Fruit fly (Drosophila melanogaster) whole organism, embryonic: ENCODE measurements around the gene Reck.

Source experiments
- Aef1 ChIP-seq: fragments of 200-800 bp; sonication (Bioruptor generic); IDR thresholded peaks from 3 replicates; pipeline ENCODE4 v1.3.6; 2022; ENCODE audit warnings: missing biosample characterization, missing genetic modification characterization
- CG10274 ChIP-seq: fragments of 200-800 bp; sonication (Bioruptor generic); optimal IDR thresholded peaks from 3 replicates; lab custom pipeline; 2017; ENCODE audit warnings: missing biosample characterization, mild to moderate bottlenecking, missing genetic modification characterization
- CG10366 ChIP-seq: fragments of 200-800 bp; sonication (Bioruptor generic); IDR thresholded peaks from 2 replicates; pipeline ENCODE4 v1.3.6; 2022; ENCODE audit warnings: missing biosample characterization, missing genetic modification characterization
- CG10431 ChIP-seq: fragments of 200-800 bp; sonication (Bioruptor generic); optimal IDR thresholded peaks from 3 replicates; lab custom pipeline; 2018; ENCODE audit warnings: missing biosample characterization, mild to moderate bottlenecking, missing genetic modification characterization
- CG10565 ChIP-seq: fragments of 200-800 bp; sonication (Bioruptor generic); optimal IDR thresholded peaks from 3 replicates; lab custom pipeline; 2016; ENCODE audit warnings: missing biosample characterization, mild to moderate bottlenecking, missing genetic modification characterization
- CG12391 ChIP-seq: fragments of 200-800 bp; sonication (Bioruptor generic); optimal IDR thresholded peaks from 3 replicates; lab custom pipeline; 2018; ENCODE audit warnings: missing biosample characterization, mild to moderate bottlenecking, missing genetic modification characterization, moderate library complexity
- CG14050 ChIP-seq: fragments of 200-800 bp; sonication (Bioruptor generic); IDR thresholded peaks from 3 replicates; pipeline ENCODE4 v1.3.6; 2022; ENCODE audit warnings: missing biosample characterization, missing genetic modification characterization
- CG15479 ChIP-seq: fragments of 200-800 bp; sonication (Bioruptor generic); optimal IDR thresholded peaks from 3 replicates; lab custom pipeline; 2019; ENCODE audit warnings: missing biosample characterization, mild to moderate bottlenecking, missing genetic modification characterization, moderate library complexity
- CG15514 ChIP-seq: fragments of 200-800 bp; sonication (Bioruptor generic); optimal IDR thresholded peaks from 3 replicates; lab custom pipeline; 2017; ENCODE audit warnings: missing biosample characterization, missing genetic modification characterization, mild to moderate bottlenecking, moderate library complexity, missing genetic modification reagents
- CG15696 ChIP-seq: fragments of 200-800 bp; sonication (Bioruptor generic); optimal IDR thresholded peaks from 2 replicates; lab custom pipeline; 2019; ENCODE audit warnings: missing biosample characterization, mild to moderate bottlenecking, missing genetic modification characterization, moderate library complexity
- CG17829 ChIP-seq: fragments of 200-800 bp; optimal IDR thresholded peaks from 2 replicates; lab custom pipeline; 2019; ENCODE audit warnings: missing biosample characterization, mild to moderate bottlenecking, missing genetic modification characterization, moderate library complexity
- CG2678 ChIP-seq: fragments of 200-800 bp; sonication (Bioruptor generic); optimal IDR thresholded peaks from 3 replicates; lab custom pipeline; 2019; ENCODE audit warnings: missing biosample characterization, mild to moderate bottlenecking, missing genetic modification characterization, moderate library complexity
- CG2875 ChIP-seq: fragments of 200-800 bp; sonication (Bioruptor generic); optimal IDR thresholded peaks from 2 replicates; lab custom pipeline; 2017; ENCODE audit warnings: missing biosample characterization, mild to moderate bottlenecking, missing genetic modification characterization, missing genetic modification reagents
- CG2889 ChIP-seq: fragments of 200-800 bp; sonication (Bioruptor generic); IDR thresholded peaks from 3 replicates; pipeline ENCODE4 v1.3.6; 2022; ENCODE audit warnings: missing biosample characterization, missing genetic modification characterization
- CG4360 ChIP-seq: fragments of 200-800 bp; sonication (Bioruptor generic); IDR thresholded peaks from 2 replicates; pipeline ENCODE4 v1.3.6; 2022; ENCODE audit warnings: missing biosample characterization, missing genetic modification characterization
- CG7372 ChIP-seq: fragments of 200-800 bp; sonication (Bioruptor generic); IDR thresholded peaks from 2 replicates; pipeline ENCODE4 v1.3.6; 2022; ENCODE audit warnings: missing biosample characterization, missing genetic modification characterization
- CG7963 ChIP-seq: fragments of 200-800 bp; sonication (Bioruptor generic); IDR thresholded peaks from 3 replicates; pipeline ENCODE4 v1.3.6; 2022; ENCODE audit warnings: missing biosample characterization, missing genetic modification characterization; ENCODE audit not compliant: partially characterized antibody
- CG7987 ChIP-seq: fragments of 200-800 bp; sonication (Bioruptor generic); optimal IDR thresholded peaks from 2 replicates; lab custom pipeline; 2018; ENCODE audit warnings: missing biosample characterization, mild to moderate bottlenecking, missing genetic modification characterization, moderate library complexity
- CG8089 ChIP-seq: fragments of 200-800 bp; sonication (Bioruptor generic); optimal IDR thresholded peaks from 3 replicates; lab custom pipeline; 2016; ENCODE audit warnings: missing biosample characterization, missing genetic modification characterization
- CG8765 ChIP-seq: fragments of 200-800 bp; sonication (Bioruptor generic); IDR thresholded peaks from 2 replicates; pipeline ENCODE4 v1.3.6; 2022; ENCODE audit warnings: missing biosample characterization, missing genetic modification characterization
- D ChIP-seq, 2 experiments: fragments of 200-800 bp in 1 of 2; fragments of >200 bp in 1 of 2; sonication (Bioruptor generic) in 1 of 2; optimal IDR thresholded peaks; 2 replicates in 1 of 2; 3 replicates in 1 of 2; lab custom pipeline; 2017; ENCODE audit warnings: mild to moderate bottlenecking in 1 of 2, missing biosample characterization in 1 of 2, missing genetic modification characterization in 1 of 2, missing genetic modification reagents in 1 of 2
- Elba2 ChIP-seq: fragments of 200-800 bp; sonication (Bioruptor generic); optimal IDR thresholded peaks from 3 replicates; lab custom pipeline; 2016; ENCODE audit warnings: missing biosample characterization, missing genetic modification characterization
- Fer1 ChIP-seq: fragments of 200-800 bp; sonication (Bioruptor generic); optimal IDR thresholded peaks from 2 replicates; lab custom pipeline; 2017; ENCODE audit warnings: missing biosample characterization, mild to moderate bottlenecking, missing genetic modification characterization
- Hr3 ChIP-seq: fragments of 200-800 bp; sonication (Bioruptor generic); optimal IDR thresholded peaks from 3 replicates; lab custom pipeline; 2016; ENCODE audit warnings: missing biosample characterization, missing genetic modification characterization
- Lim3 ChIP-seq: fragments of 200-800 bp; sonication (Bioruptor generic); IDR thresholded peaks from 2 replicates; pipeline ENCODE4 v1.3.6; 2022; ENCODE audit warnings: missing biosample characterization, missing genetic modification characterization
- Neu2 ChIP-seq: fragments of 200-800 bp; sonication (Bioruptor generic); optimal IDR thresholded peaks from 3 replicates; lab custom pipeline; 2016; ENCODE audit warnings: missing biosample characterization, missing genetic modification characterization, borderline replicate concordance
- Optix ChIP-seq: fragments of 200-800 bp; sonication (Bioruptor generic); IDR thresholded peaks from 3 replicates; pipeline ENCODE4 v1.3.6; 2022; ENCODE audit warnings: missing biosample characterization, missing genetic modification characterization
- Poxn ChIP-seq: fragments of 200-800 bp; sonication (Bioruptor generic); IDR thresholded peaks from 2 replicates; pipeline ENCODE4 v1.3.6; 2022; ENCODE audit warnings: missing biosample characterization, missing genetic modification characterization
- Ssrp ChIP-seq: fragments of 200-800 bp; sonication (Bioruptor generic); optimal IDR thresholded peaks from 2 replicates; lab custom pipeline; 2018; ENCODE audit warnings: missing biosample characterization, mild to moderate bottlenecking, missing genetic modification characterization, moderate library complexity
- TFAM ChIP-seq: fragments of 200-800 bp; sonication (Bioruptor generic); optimal IDR thresholded peaks from 2 replicates; lab custom pipeline; 2017; ENCODE audit warnings: missing biosample characterization, missing genetic modification characterization, inconsistent platforms
- abd-A ChIP-seq: fragments of 200-800 bp; sonication (Bioruptor generic); optimal IDR thresholded peaks from 3 replicates; lab custom pipeline; 2019; ENCODE audit warnings: missing biosample characterization, mild to moderate bottlenecking, missing genetic modification characterization, moderate library complexity
- bbx ChIP-seq: fragments of 200-800 bp; sonication (Bioruptor generic); IDR thresholded peaks from 2 replicates; pipeline ENCODE4 v1.3.6; 2022; ENCODE audit warnings: missing biosample characterization, missing genetic modification characterization; ENCODE audit not compliant: partially characterized antibody
- bsh ChIP-seq, 2 experiments: fragments of 200-800 bp; sonication (Bioruptor generic); optimal IDR thresholded peaks; 2 replicates each; lab custom pipeline; 2017 to 2018; ENCODE audit warnings: mild to moderate bottlenecking in 2 of 2, missing biosample characterization in 2 of 2, missing genetic modification characterization in 2 of 2, moderate library complexity in 1 of 2
- chif ChIP-seq, 2 experiments: fragments of 200-800 bp; sonication (Bioruptor generic); optimal IDR thresholded peaks; 3 replicates each; lab custom pipeline; 2016; ENCODE audit warnings: missing biosample characterization in 2 of 2, missing genetic modification characterization in 2 of 2
- chm ChIP-seq: fragments of 200-800 bp; sonication (Bioruptor generic); IDR thresholded peaks from 2 replicates; pipeline ENCODE4 v1.3.6; 2022; ENCODE audit warnings: missing biosample characterization, missing genetic modification characterization
- croc ChIP-seq: fragments of 200-800 bp; sonication (Bioruptor generic); conservative IDR thresholded peaks from 3 replicates; pipeline ENCODE4 v1.3.6; 2022; ENCODE audit warnings: missing biosample characterization, missing genetic modification characterization
- crol ChIP-seq: fragments of 200-800 bp; sonication (Bioruptor generic); IDR thresholded peaks from 2 replicates; pipeline ENCODE4 v1.3.6; 2022; ENCODE audit warnings: missing biosample characterization, missing genetic modification characterization
- da ChIP-seq: fragments of 200-800 bp; sonication (Bioruptor generic); optimal IDR thresholded peaks from 2 replicates; lab custom pipeline; 2016; ENCODE audit warnings: missing biosample characterization, missing genetic modification characterization
- dpn ChIP-seq, 2 experiments: fragments of 200-800 bp; sonication (Bioruptor generic); optimal IDR thresholded peaks; 3 replicates each; lab custom pipeline; 2016; ENCODE audit warnings: missing biosample characterization in 2 of 2, missing genetic modification characterization in 2 of 2
- lmd ChIP-seq: fragments of 200-800 bp; sonication (Bioruptor generic); IDR thresholded peaks from 2 replicates; pipeline ENCODE4 v1.3.6; 2022; ENCODE audit warnings: missing biosample characterization, missing genetic modification characterization
- pho ChIP-seq: fragments of 200-800 bp; sonication (Bioruptor generic); optimal IDR thresholded peaks from 2 replicates; lab custom pipeline; 2016; ENCODE audit warnings: missing biosample characterization, missing genetic modification characterization
- pzg ChIP-seq: fragments of 200-800 bp; sonication (Bioruptor generic); optimal IDR thresholded peaks from 3 replicates; lab custom pipeline; 2018; ENCODE audit warnings: missing biosample characterization, mild to moderate bottlenecking, missing genetic modification characterization, moderate library complexity
- sna ChIP-seq: fragments of 200-800 bp; sonication (Bioruptor generic); IDR thresholded peaks from 2 replicates; pipeline ENCODE4 v1.3.6; 2022; ENCODE audit warnings: missing biosample characterization, missing genetic modification characterization; ENCODE audit not compliant: partially characterized antibody
- stc ChIP-seq: fragments of 200-800 bp; sonication (Bioruptor generic); IDR thresholded peaks from 2 replicates; pipeline ENCODE4 v1.3.6; 2022; ENCODE audit warnings: missing biosample characterization, missing genetic modification characterization
- stwl ChIP-seq: fragments of 200-800 bp; sonication (Bioruptor generic); optimal IDR thresholded peaks from 3 replicates; lab custom pipeline; 2018; ENCODE audit warnings: missing biosample characterization, mild to moderate bottlenecking, missing genetic modification characterization, moderate library complexity
- trem ChIP-seq: fragments of 200-800 bp; optimal IDR thresholded peaks from 3 replicates; lab custom pipeline; 2019; ENCODE audit warnings: missing biosample characterization, mild to moderate bottlenecking, missing genetic modification characterization, moderate library complexity
- trh ChIP-seq: fragments of 200-800 bp; sonication (Bioruptor generic); optimal IDR thresholded peaks from 2 replicates; lab custom pipeline; 2016; ENCODE audit warnings: missing biosample characterization, missing genetic modification characterization
- tx ChIP-seq: fragments of 200-800 bp; sonication (Bioruptor generic); optimal IDR thresholded peaks from 2 replicates; lab custom pipeline; 2016; ENCODE audit warnings: missing biosample characterization, missing genetic modification characterization

Gene Reck

DNA sequence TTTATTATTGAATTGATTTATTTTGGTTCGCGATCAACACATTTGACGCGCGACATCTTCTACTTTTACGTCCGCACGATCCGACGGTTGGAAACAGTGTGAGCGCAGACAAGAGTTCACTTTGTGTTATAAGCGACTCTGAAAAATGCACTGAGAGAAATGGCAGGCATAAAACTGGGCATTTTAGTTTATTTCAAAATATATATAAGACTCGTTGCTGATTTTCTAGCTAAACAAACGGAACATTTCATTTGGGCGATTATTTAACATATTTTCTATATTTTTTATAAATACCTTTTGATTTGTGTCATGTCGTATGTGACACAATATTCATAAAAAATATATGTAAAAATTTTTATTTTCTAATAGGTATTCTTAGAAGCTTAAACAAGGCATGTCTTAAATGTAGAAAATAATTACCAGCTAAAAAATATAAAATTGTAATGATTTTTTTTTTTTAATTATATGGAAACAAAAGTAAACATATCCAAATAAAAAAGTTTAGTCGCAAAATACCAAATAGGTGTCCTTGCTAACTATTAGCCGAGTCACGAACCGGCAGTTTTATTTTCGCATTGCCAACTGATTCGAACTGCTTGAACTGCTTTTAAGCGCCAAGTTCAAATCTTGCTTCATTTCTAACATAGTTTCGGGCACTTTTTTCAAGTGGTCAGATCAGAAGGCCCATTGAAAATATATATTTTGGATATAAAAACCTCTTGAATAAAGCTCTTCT lies at the start of gene Reck (continued):
- peak; percentile 80 for TF ChIP-seq CG14050 (GFP tag; lab: Robert Waterston, UW)
- TF ChIP-seq CG15514 (GFP tag; lab: Kevin White, UChicago) = peak; percentile 76
- peak; percentile 70 for TF ChIP-seq CG8765 (GFP tag; lab: Robert Waterston, UW)
- TF ChIP-seq Poxn (GFP tag; lab: Robert Waterston, UW) = no peak
- peak; percentile 70 for TF ChIP-seq trem (tag; lab: Kevin White, UChicago)
- TF ChIP-seq CG15696 = peak; percentile 69
- peak; percentile 92 for TF ChIP-seq chm (GFP tag; lab: Robert Waterston, UW)
- peak; percentile 45 for TF ChIP-seq CG10274 (GFP tag; lab: Kevin White, UChicago)
- peak; percentile 38; the same call in 1 of the 3 replicates for TF ChIP-seq croc (GFP tag; lab: Robert Waterston, UW)
- peak; percentile 76 for TF ChIP-seq CG2875 (GFP tag; lab: Kevin White, UChicago)
- TF ChIP-seq CG10431 (GFP tag; lab: Kevin White, UChicago) = peak; percentile 19
- TF ChIP-seq CG7372 (GFP tag; lab: Robert Waterston, UW) = peak; percentile 59
- TF ChIP-seq da (GFP tag; lab: Kevin White, UChicago) = no peak
- TF ChIP-seq Hr3 (GFP tag; lab: Kevin White, UChicago) = peak; percentile 80
- peak; percentile 69 for TF ChIP-seq lmd (GFP tag; lab: Robert Waterston, UW)
- TF ChIP-seq CG2678 (tag; lab: Kevin White, UChicago) = peak; percentile 87
- TF ChIP-seq CG7963 = no peak
- no peak for TF ChIP-seq sna (GFP tag; lab: Robert Waterston, UW)
- TF ChIP-seq TFAM = peak; percentile 4
- no peak for TF ChIP-seq CG15479 (GFP tag; lab: Kevin White, UChicago)
- TF ChIP-seq CG12391 (tag; lab: Kevin White, UChicago) = peak; percentile 90
- peak; percentile 74 for TF ChIP-seq Ssrp (tag; lab: Kevin White, UChicago)
- peak; percentile 77 for TF ChIP-seq CG7987
- peak; percentile 89 for TF ChIP-seq CG17829
- TF ChIP-seq chif (GFP tag; optimal IDR thresholded peaks at IDR 0.05; lab: Kevin White, UChicago) = peak; percentile 40 to 63
- peak; percentile 68 for TF ChIP-seq trh (GFP tag; lab: Kevin White, UChicago)
- TF ChIP-seq stwl (tag; lab: Kevin White, UChicago) = peak; percentile 43
- TF ChIP-seq dpn (GFP tag; optimal IDR thresholded peaks at IDR 0.05; lab: Kevin White, UChicago) = peak; percentile 33 to 82
- TF ChIP-seq Optix (GFP tag; lab: Robert Waterston, UW) = peak; percentile 68; the same call in 2 of the 3 replicates
- no peak; the same call in 1 of the 2 replicates for TF ChIP-seq bbx (GFP tag; lab: Robert Waterston, UW)
- TF ChIP-seq bsh (GFP tag; optimal IDR thresholded peaks at IDR 0.05; lab: Kevin White, UChicago) = peak; percentile 77 to 89
- TF ChIP-seq Fer1 (GFP tag; lab: Kevin White, UChicago) = peak; percentile 89
- peak; percentile 54; the same call in 2 of the 3 replicates for TF ChIP-seq CG2889
- TF ChIP-seq Aef1 = peak; percentile 73
- no peak for TF ChIP-seq pho
- peak; percentile 12 for TF ChIP-seq tx
- no peak for TF ChIP-seq abd-A
- no peak for TF ChIP-seq Lim3
- TF ChIP-seq Neu2 (GFP tag; lab: Kevin White, UChicago) = no peak
- TF ChIP-seq crol (GFP tag; lab: Robert Waterston, UW) = no peak
- peak; percentile 31 for TF ChIP-seq pzg (GFP tag; lab: Kevin White, UChicago)
- TF ChIP-seq CG10565 = no peak
- TF ChIP-seq Elba2 = no peak
- TF ChIP-seq CG10366 = peak; percentile 75
- peak; percentile 44 for TF ChIP-seq CG8089
- peak; percentile 85 for TF ChIP-seq stc (GFP tag; lab: Robert Waterston, UW)
- no peak for TF ChIP-seq D (optimal IDR thresholded peaks at IDR 0.05; lab: Kevin White, UChicago)
- peak; percentile 86 for TF ChIP-seq D (GFP tag; optimal IDR thresholded peaks at IDR 0.05; lab: Kevin White, UChicago)
- TF ChIP-seq CG4360 = peak; percentile 43; the same call in 1 of the 2 replicates
